Fruit fly (Drosophila melanogaster) whole organism, embryonic: ENCODE measurements around the gene Rpn1.

Experiments used
- B-H2 ChIP-seq: fragments of 200-800 bp; sonication (Bioruptor generic); optimal IDR thresholded peaks from 2 replicates; lab custom pipeline; 2018; ENCODE audit warnings: missing biosample characterization, mild to moderate bottlenecking, missing genetic modification characterization
- CG11247 ChIP-seq: fragments of 200-800 bp; sonication (Bioruptor generic); IDR thresholded peaks from 2 replicates; pipeline ENCODE4 v1.3.6; 2022; ENCODE audit warnings: missing biosample characterization, missing genetic modification characterization
- CG11504 ChIP-seq: fragments of 200-800 bp; sonication (Bioruptor generic); optimal IDR thresholded peaks from 3 replicates; lab custom pipeline; 2019; ENCODE audit warnings: missing biosample characterization, mild to moderate bottlenecking, missing genetic modification characterization, moderate library complexity
- CG12236 ChIP-seq: fragments of 200-800 bp; sonication (Bioruptor generic); optimal IDR thresholded peaks from 2 replicates; lab custom pipeline; 2016; ENCODE audit warnings: missing biosample characterization, missing genetic modification characterization
- CG13424 ChIP-seq: fragments of 200-800 bp; sonication (Bioruptor generic); optimal IDR thresholded peaks from 2 replicates; lab custom pipeline; 2019; ENCODE audit warnings: missing biosample characterization, mild to moderate bottlenecking, missing genetic modification characterization, moderate library complexity
- CG17359 ChIP-seq: fragments of 200-800 bp; sonication (Bioruptor generic); optimal IDR thresholded peaks from 3 replicates; lab custom pipeline; 2018; ENCODE audit warnings: missing biosample characterization, mild to moderate bottlenecking, missing genetic modification characterization, moderate library complexity
- CG17385 ChIP-seq: fragments of 200-800 bp; sonication (Bioruptor generic); optimal IDR thresholded peaks from 3 replicates; lab custom pipeline; 2018; ENCODE audit warnings: missing biosample characterization, mild to moderate bottlenecking, missing genetic modification characterization
- CG17568 ChIP-seq: fragments of 200-800 bp; sonication (Bioruptor generic); optimal IDR thresholded peaks from 2 replicates; lab custom pipeline; 2018; ENCODE audit warnings: missing biosample characterization, mild to moderate bottlenecking, missing genetic modification characterization, moderate library complexity
- CG17612 ChIP-seq: fragments of 200-800 bp; sonication (Bioruptor generic); IDR thresholded peaks from 2 replicates; pipeline ENCODE4 v1.3.6; 2022; ENCODE audit warnings: missing biosample characterization, missing genetic modification characterization
- CG18476 ChIP-seq: fragments of 200-800 bp; sonication (Bioruptor generic); optimal IDR thresholded peaks from 2 replicates; lab custom pipeline; 2016; ENCODE audit warnings: missing biosample characterization, mild to moderate bottlenecking, missing genetic modification characterization
- CG18599 ChIP-seq: fragments of 200-800 bp; sonication (Bioruptor generic); optimal IDR thresholded peaks from 3 replicates; lab custom pipeline; 2017; ENCODE audit warnings: missing biosample characterization, missing genetic modification characterization, mild to moderate bottlenecking, moderate library complexity, missing genetic modification reagents
- CG2199 ChIP-seq: fragments of 200-800 bp; sonication (Bioruptor generic); IDR thresholded peaks from 3 replicates; pipeline ENCODE4 v1.3.6; 2022; ENCODE audit warnings: missing biosample characterization, missing genetic modification characterization
- CG3163 ChIP-seq: fragments of 200-800 bp; sonication (Bioruptor generic); optimal IDR thresholded peaks from 3 replicates; lab custom pipeline; 2016; ENCODE audit warnings: missing biosample characterization, missing genetic modification characterization
- CG3407 ChIP-seq: fragments of 200-800 bp; sonication (Bioruptor generic); optimal IDR thresholded peaks from 2 replicates; lab custom pipeline; 2018; ENCODE audit warnings: missing biosample characterization, mild to moderate bottlenecking, missing genetic modification characterization
- CG7786 ChIP-seq: fragments of 200-800 bp; sonication (Bioruptor generic); optimal IDR thresholded peaks from 2 replicates; lab custom pipeline; 2016; ENCODE audit warnings: missing biosample characterization, missing genetic modification characterization
- CG7839 ChIP-seq: fragments of 200-800 bp; sonication (Bioruptor generic); optimal IDR thresholded peaks from 3 replicates; lab custom pipeline; 2018; ENCODE audit warnings: missing biosample characterization, mild to moderate bottlenecking, missing genetic modification characterization, moderate library complexity
- CG9727 ChIP-seq: fragments of 200-800 bp; sonication (Bioruptor generic); optimal IDR thresholded peaks from 3 replicates; lab custom pipeline; 2017; ENCODE audit warnings: missing biosample characterization, mild to moderate bottlenecking, missing genetic modification characterization
- CG9817 ChIP-seq: fragments of 200-800 bp; sonication (Bioruptor generic); optimal IDR thresholded peaks from 2 replicates; lab custom pipeline; 2018; ENCODE audit warnings: missing biosample characterization, mild to moderate bottlenecking, missing genetic modification characterization, moderate library complexity
- CrebB ChIP-seq: fragments of 200-800 bp; sonication (Bioruptor generic); optimal IDR thresholded peaks from 3 replicates; lab custom pipeline; 2018; ENCODE audit warnings: missing biosample characterization, mild to moderate bottlenecking, missing genetic modification characterization
- Ets65A ChIP-seq: fragments of 200-800 bp; sonication (Bioruptor generic); peaks from one replicate; lab custom pipeline; 2016; ENCODE audit warnings: missing biosample characterization, missing genetic modification characterization
- Fer1 ChIP-seq: fragments of 200-800 bp; sonication (Bioruptor generic); optimal IDR thresholded peaks from 2 replicates; lab custom pipeline; 2017; ENCODE audit warnings: missing biosample characterization, mild to moderate bottlenecking, missing genetic modification characterization
- Hmr ChIP-seq: fragments of 200-800 bp; sonication (Bioruptor generic); optimal IDR thresholded peaks from 3 replicates; lab custom pipeline; 2017; ENCODE audit warnings: mild to moderate bottlenecking, missing biosample characterization, missing genetic modification reagents, missing genetic modification characterization
- Hr51 ChIP-seq, 2 experiments: fragments of 200-800 bp; sonication (Bioruptor generic); optimal IDR thresholded peaks; 2 replicates in 1 of 2; 3 replicates in 1 of 2; lab custom pipeline; 2016 to 2018; ENCODE audit warnings: missing biosample characterization in 2 of 2, missing genetic modification characterization in 2 of 2, mild to moderate bottlenecking in 1 of 2, moderate library complexity in 1 of 2
- Meics ChIP-seq: fragments of 200-800 bp; sonication (Bioruptor generic); optimal IDR thresholded peaks from 2 replicates; lab custom pipeline; 2017; ENCODE audit warnings: missing biosample characterization, mild to moderate bottlenecking, missing genetic modification characterization
- Nf-YB ChIP-seq: fragments of 200-800 bp; sonication (Bioruptor generic); optimal IDR thresholded peaks from 3 replicates; lab custom pipeline; 2019; ENCODE audit warnings: missing biosample characterization, mild to moderate bottlenecking, missing genetic modification characterization, moderate library complexity
- Oaz ChIP-seq: fragments of 200-800 bp; sonication (Bioruptor generic); IDR thresholded peaks from 2 replicates; pipeline ENCODE4 v1.3.6; 2022; ENCODE audit warnings: missing biosample characterization, missing genetic modification characterization
- Rx ChIP-seq: fragments of 200-800 bp; sonication (Bioruptor generic); IDR thresholded peaks from 2 replicates; pipeline ENCODE4 v1.3.6; 2022; ENCODE audit warnings: missing biosample characterization, missing genetic modification characterization
- Six4 ChIP-seq: fragments of 200-800 bp; sonication (Bioruptor generic); optimal IDR thresholded peaks from 2 replicates; lab custom pipeline; 2016; ENCODE audit warnings: missing biosample characterization, missing genetic modification characterization
- Stat92E ChIP-seq, 3 experiments: fragments of >200 bp in 2 of 3; fragments of 200-800 bp in 1 of 3; sonication (Bioruptor generic) in 1 of 3; optimal IDR thresholded peaks; 2 replicates each; lab custom pipeline; 2017 to 2019; ENCODE audit warnings: missing biosample characterization in 3 of 3, missing genetic modification characterization in 3 of 3, mild to moderate bottlenecking in 1 of 3, moderate library complexity in 1 of 3
- abd-A ChIP-seq: fragments of 200-800 bp; sonication (Bioruptor generic); optimal IDR thresholded peaks from 3 replicates; lab custom pipeline; 2019; ENCODE audit warnings: missing biosample characterization, mild to moderate bottlenecking, missing genetic modification characterization, moderate library complexity
- dpn ChIP-seq, 2 experiments: fragments of 200-800 bp; sonication (Bioruptor generic); optimal IDR thresholded peaks; 3 replicates each; lab custom pipeline; 2016; ENCODE audit warnings: missing biosample characterization in 2 of 2, missing genetic modification characterization in 2 of 2
- fd96Cb ChIP-seq: fragments of 200-800 bp; sonication (Bioruptor generic); optimal IDR thresholded peaks from 2 replicates; lab custom pipeline; 2018; ENCODE audit warnings: missing biosample characterization, mild to moderate bottlenecking, missing genetic modification characterization, moderate library complexity
- hkb ChIP-seq, 2 experiments: fragments of 200-800 bp in 1 of 2; fragments of >200 bp in 1 of 2; sonication (Bioruptor generic) in 1 of 2; IDR thresholded peaks in 1 of 2; optimal IDR thresholded peaks in 1 of 2; 2 replicates each; pipeline versions ENCODE4 v1.3.6 to Lab custom; 2017 to 2022; ENCODE audit warnings: missing biosample characterization in 1 of 2, missing genetic modification characterization in 1 of 2
- jigr1 ChIP-seq: fragments of 200-800 bp; sonication (Bioruptor generic); IDR thresholded peaks from 3 replicates; pipeline ENCODE4 v1.3.6; 2022; ENCODE audit warnings: missing biosample characterization, missing genetic modification characterization
- pzg ChIP-seq: fragments of 200-800 bp; sonication (Bioruptor generic); optimal IDR thresholded peaks from 3 replicates; lab custom pipeline; 2018; ENCODE audit warnings: missing biosample characterization, mild to moderate bottlenecking, missing genetic modification characterization, moderate library complexity
- sima ChIP-seq: fragments of 200-800 bp; sonication (Bioruptor generic); optimal IDR thresholded peaks from 2 replicates; lab custom pipeline; 2016; ENCODE audit warnings: missing biosample characterization, missing genetic modification characterization
- slbo ChIP-seq: fragments of 200-800 bp; sonication (Bioruptor generic); IDR thresholded peaks from 2 replicates; pipeline ENCODE4 v1.3.6; 2022; ENCODE audit warnings: missing biosample characterization, missing genetic modification characterization
- stc ChIP-seq: fragments of 200-800 bp; sonication (Bioruptor generic); IDR thresholded peaks from 2 replicates; pipeline ENCODE4 v1.3.6; 2022; ENCODE audit warnings: missing biosample characterization, missing genetic modification characterization
- sug ChIP-seq: fragments of 200-800 bp; optimal IDR thresholded peaks from 2 replicates; lab custom pipeline; 2019; ENCODE audit warnings: missing biosample characterization, mild to moderate bottlenecking, missing genetic modification characterization, moderate library complexity
- unpg ChIP-seq: fragments of 200-800 bp; sonication (Bioruptor generic); optimal IDR thresholded peaks from 3 replicates; lab custom pipeline; 2018; ENCODE audit warnings: missing biosample characterization, mild to moderate bottlenecking, missing genetic modification characterization, moderate library complexity

The Rpn1 gene

DNA sequence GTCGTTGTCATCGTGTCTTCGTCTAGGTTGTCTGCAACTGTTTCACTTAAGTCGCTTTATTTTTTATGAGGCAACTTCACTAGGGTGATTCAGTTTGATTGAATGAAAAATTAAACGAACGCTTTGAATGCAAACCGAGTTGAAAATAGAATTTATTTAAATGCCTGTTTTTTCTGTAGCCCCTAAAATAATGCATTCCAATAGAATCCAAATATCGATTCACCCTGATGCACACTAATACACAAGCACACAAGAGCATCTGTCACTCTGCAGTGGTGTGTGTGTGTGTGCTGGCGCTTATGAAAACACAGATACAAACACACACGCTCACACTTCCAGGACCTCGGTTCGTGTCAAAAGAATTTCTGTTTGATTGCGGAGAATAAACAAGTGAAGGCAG lies 47.0 kb downstream of the Rpn1 start (continued):
- TF ChIP-seq Six4 (GFP tag; lab: Kevin White, UChicago) (no peak), CG11247 (GFP tag; lab: Robert Waterston, UW) (no peak), CG3163 (GFP tag; lab: Kevin White, UChicago) (no peak), CG17359 (tag; lab: Kevin White, UChicago) (peak; percentile 33), stc (GFP tag; lab: Robert Waterston, UW) (no peak), CG7786 (GFP tag; lab: Kevin White, UChicago) (peak; percentile 12), Oaz (peak; percentile 16; the same call in 1 of the 2 replicates), CG9817 (tag; lab: Kevin White, UChicago) (peak; percentile 35), Hmr (GFP tag; lab: Kevin White, UChicago) (peak; percentile 68), Rx (GFP tag; lab: Robert Waterston, UW) (no peak), unpg (GFP tag; lab: Kevin White, UChicago) (peak; percentile 44), hkb (optimal IDR thresholded peaks at IDR 0.05; lab: Kevin White, UChicago) (no peak), hkb (GFP tag; IDR thresholded peaks at IDR 0.05; lab: Robert Waterston, UW) (peak; percentile 27; the same call in 1 of the 2 replicates), B-H2 (GFP tag; lab: Kevin White, UChicago) (peak; percentile 63), CG17568 (GFP tag; lab: Kevin White, UChicago) (peak; percentile 3), Hr51 (GFP tag; optimal IDR thresholded peaks at IDR 0.05; lab: Kevin White, UChicago) (peak in 1 of 2 experiments; percentile 52), CG2199 (GFP tag; lab: Robert Waterston, UW) (no peak), Fer1 (peak; percentile 49), CG9727 (GFP tag; lab: Kevin White, UChicago) (no peak), sima (GFP tag; lab: Kevin White, UChicago) (no peak), abd-A (tag; lab: Kevin White, UChicago) (peak; percentile 60), Stat92E (GFP tag; optimal IDR thresholded peaks at IDR 0.05; lab: Kevin White, UChicago) (no peak), pzg (GFP tag; lab: Kevin White, UChicago) (no peak), CrebB (peak; percentile 22), jigr1 (GFP tag; lab: Robert Waterston, UW) (no peak), CG7839 (tag; lab: Kevin White, UChicago) (peak; percentile 16), CG11504 (tag; lab: Kevin White, UChicago) (peak; percentile 50), dpn (GFP tag; optimal IDR thresholded peaks at IDR 0.05; lab: Kevin White, UChicago) (peak in 1 of 2 experiments; percentile 2), CG18599 (GFP tag; lab: Kevin White, UChicago) (peak; percentile 73), Meics (GFP tag; lab: Kevin White, UChicago) (peak; percentile 36), CG3407 (no peak), slbo (GFP tag; lab: Robert Waterston, UW) (0 out of 2 replicates have a peak, but pooled peaks have one; percentile 13), CG12236 (GFP tag; lab: Kevin White, UChicago) (no peak), CG13424 (tag; lab: Kevin White, UChicago) (peak; percentile 46), CG17385 (peak; percentile 21), fd96Cb (tag; lab: Kevin White, UChicago) (no peak), CG17612 (GFP tag; lab: Robert Waterston, UW) (no peak), Nf-YB (GFP tag; lab: Kevin White, UChicago) (no peak), CG18476 (GFP tag; lab: Kevin White, UChicago) (no peak), Ets65A (GFP tag; lab: Kevin White, UChicago) (peak; percentile 90), sug (tag; lab: Kevin White, UChicago) (peak; percentile 17)
